Worm (Caenorhabditis elegans): ENCODE results near the gene Y43D4A.6.
"Not testable (repeated sequence)": the region's sequence is repeated elsewhere in the genome, so short reads cannot be mapped to it uniquely, and the experiment has no call there.

Gene Y43D4A.6

ce11 chrIV:16776915-16777314 lies 10.2 kb upstream of the Y43D4A.6 start:
- no peak for TF ChIP-seq gei-8 (GFP tag; optimal IDR thresholded peaks at IDR 0.05)
- TF ChIP-seq lim-7 (GFP tag; IDR thresholded peaks at IDR 0.05), result no peak
- TF ChIP-seq set-16 (GFP tag; IDR thresholded peaks at IDR 0.05), result peak; percentile 40; the same call in 1 of the 2 replicates
- no peak for TF ChIP-seq sdz-12 (GFP tag; optimal IDR thresholded peaks at IDR 0.05)

ce11 chrIV:16777758-16778157 lies 9.4 kb upstream of the Y43D4A.6 start:
- TF ChIP-seq set-16 (GFP tag; IDR thresholded peaks at IDR 0.05) (peak; percentile 72; the same call in 1 of the 2 replicates), F44E2.7 (GFP tag; IDR thresholded peaks at IDR 0.05) (no peak), aha-1 (tag) (peak; percentile 80)

ce11 chrIV:16778644-16779043 lies 8.5 kb upstream of the Y43D4A.6 start:
- TF ChIP-seq set-16 (GFP tag; IDR thresholded peaks at IDR 0.05) (peak; percentile 73; the same call in 1 of the 2 replicates), tra-1 (GFP tag; IDR thresholded peaks at IDR 0.05) (peak; percentile 46; the same call in 1 of the 2 replicates), jun-1 (tag; optimal IDR thresholded peaks at IDR 0.05) (no peak)

- peak; percentile 74 for TF ChIP-seq snpc-1.2 (GFP tag; IDR thresholded peaks at IDR 0.05)
Measured at ce11 chrIV:16797265-16797826, 10.2 kb downstream of the Y43D4A.6 start.

ce11 chrIV:16806352-16806751 lies 19.2 kb downstream of the Y43D4A.6 start, which contains the start of gene clec-193:
clec-193 (minus strand) TSS chrIV:16806452.
- no peak for TF ChIP-seq nhr-42 (GFP tag; IDR thresholded peaks at IDR 0.05)
- TF ChIP-seq daf-12 (tag; optimal IDR thresholded peaks at IDR 0.05), result no peak
- TF ChIP-seq D1046.2 (GFP tag; IDR thresholded peaks at IDR 0.05), result no peak
- TF ChIP-seq unc-62 (GFP tag; optimal IDR thresholded peaks at IDR 0.05 in 1 of 2), result peak in 1 of 2 experiments; percentile 32
- no peak for TF ChIP-seq unc-62 (tag; optimal IDR thresholded peaks at IDR 0.05)
- no peak for TF ChIP-seq hlh-30 (tag; optimal IDR thresholded peaks at IDR 0.05; ENCODE audit: insufficient read depth)
- no peak for TF ChIP-seq lin-15B (tag; optimal IDR thresholded peaks at IDR 0.05)

ce11 chrIV:16808586-16808985 lies 21.5 kb downstream of the Y43D4A.6 start:
- TF ChIP-seq snpc-1.2 (GFP tag; IDR thresholded peaks at IDR 0.05), result peak; percentile 98
- peak; percentile 30 for TF ChIP-seq aha-1 (tag)
- 0 out of 2 replicates have a peak, but pooled peaks have one; percentile 12 for TF ChIP-seq pha-4 (GFP tag; IDR thresholded peaks at IDR 0.05)
- TF ChIP-seq pha-4 (tag; optimal IDR thresholded peaks at IDR 0.05), result not testable (repeated sequence)

- TF ChIP-seq ces-1 (GFP tag; optimal IDR thresholded peaks at IDR 0.05), result peak; percentile 82
- TF ChIP-seq hif-1 (tag; optimal IDR thresholded peaks at IDR 0.05), result no peak
- TF ChIP-seq Y105C5A.15 (GFP tag; IDR thresholded peaks at IDR 0.05), result no peak
Measured at ce11 chrIV:16812116-16812515, 25.0 kb downstream of the Y43D4A.6 start.

ce11 chrIV:16813825-16814224 lies 26.7 kb downstream of the Y43D4A.6 start, which contains the start of gene Y116A8A.2:
Y116A8A.2 (minus strand) TSS chrIV:16813925.
- no peak for TF ChIP-seq zag-1 (tag; optimal IDR thresholded peaks at IDR 0.05)
- TF ChIP-seq spr-3 (GFP tag; optimal IDR thresholded peaks at IDR 0.05), result no peak
- TF ChIP-seq arid-1 (GFP tag; conservative IDR thresholded peaks at IDR 0.05), result no peak
- TF ChIP-seq Y5F2A.4 (GFP tag; optimal IDR thresholded peaks at IDR 0.05), result no peak
- no peak for TF ChIP-seq fos-1 (tag; optimal IDR thresholded peaks at IDR 0.05)
- no peak for TF ChIP-seq php-3 (GFP tag; IDR thresholded peaks at IDR 0.05)
- no peak for TF ChIP-seq dmd-6 (GFP tag; IDR thresholded peaks at IDR 0.05)
- TF ChIP-seq ceh-20 (GFP tag; IDR thresholded peaks at IDR 0.05), result no peak
- TF ChIP-seq nhr-76 (tag; optimal IDR thresholded peaks at IDR 0.05), result no peak
- no peak for TF ChIP-seq zip-2 (tag; optimal IDR thresholded peaks at IDR 0.05)
- TF ChIP-seq nhr-6 (tag; optimal IDR thresholded peaks at IDR 0.05), result no peak
- TF ChIP-seq cey-2 (tag; optimal IDR thresholded peaks at IDR 0.05; ENCODE audit: borderline replicate concordance, insufficient read depth), result no peak
